Worm (Caenorhabditis elegans): ENCODE data around the gene eor-2.

DNA sequence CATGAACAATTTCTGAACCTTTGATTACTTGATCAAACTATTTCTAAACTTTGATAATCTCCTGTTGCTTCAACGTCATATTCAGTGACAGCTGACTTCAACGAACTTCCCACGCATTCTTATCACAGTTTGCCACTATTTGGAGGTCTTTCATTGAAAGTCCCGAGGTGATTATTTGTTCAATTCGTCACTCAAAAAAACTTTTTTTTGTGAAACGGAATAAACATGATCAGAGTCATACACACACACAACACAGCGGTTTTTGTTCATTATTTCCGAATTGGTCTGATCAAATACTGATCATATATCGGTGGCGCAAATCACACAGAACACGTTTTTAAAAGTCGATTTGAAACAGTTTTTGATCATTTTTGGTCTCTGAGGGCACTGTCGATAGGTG, 46.4 kb upstream of the eor-2 start:
- no peak for TF ChIP-seq nhr-28 (tag; optimal IDR thresholded peaks at IDR 0.05)
- no peak for TF ChIP-seq mdl-1 (tag; optimal IDR thresholded peaks at IDR 0.05)
- no peak for TF ChIP-seq snpc-4 (tag; optimal IDR thresholded peaks at IDR 0.05)
- TF ChIP-seq zag-1 (tag; optimal IDR thresholded peaks at IDR 0.05), result no peak
- no peak for TF ChIP-seq nfya-1 (tag; optimal IDR thresholded peaks at IDR 0.05; ENCODE audit: insufficient read depth)
- no peak for TF ChIP-seq elt-2 (tag; optimal IDR thresholded peaks at IDR 0.05)
- TF ChIP-seq pqm-1 (tag; optimal IDR thresholded peaks at IDR 0.05), result no peak
- TF ChIP-seq elt-1 (tag; optimal IDR thresholded peaks at IDR 0.05), result no peak
- TF ChIP-seq unc-62 (GFP tag; optimal IDR thresholded peaks at IDR 0.05), result no peak
- TF ChIP-seq ceh-9 (tag; optimal IDR thresholded peaks at IDR 0.05), result no peak
- no peak for TF ChIP-seq eor-1 (tag; optimal IDR thresholded peaks at IDR 0.05)
- no peak for TF ChIP-seq unc-39 (tag; optimal IDR thresholded peaks at IDR 0.05)
- no peak for TF ChIP-seq egl-27 (tag; optimal IDR thresholded peaks at IDR 0.05)
- TF ChIP-seq aly-2 (tag; optimal IDR thresholded peaks at IDR 0.05), result no peak

Measured in whole organism, L3 larva.